Worm (Caenorhabditis elegans): Measurements from ENCODE around the gene famh-136.

DNA sequence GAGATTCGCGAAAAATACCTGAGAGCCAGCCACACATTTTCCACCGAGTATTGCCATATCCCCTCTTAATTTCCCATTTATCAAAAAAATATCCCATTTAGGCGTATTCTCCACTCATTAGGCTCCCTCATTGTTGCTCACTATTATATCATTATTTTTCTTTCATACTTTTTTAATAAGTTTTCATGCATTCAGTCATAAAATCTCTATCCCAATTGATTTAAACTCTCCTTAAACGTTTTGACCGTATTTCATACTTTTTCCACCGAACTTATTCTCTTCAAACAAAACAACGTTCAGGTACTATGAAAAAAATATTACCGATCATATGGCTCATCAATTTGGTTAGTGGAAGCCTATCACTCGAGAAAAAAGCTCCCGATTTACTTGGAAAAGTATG, 2.4 kb downstream of the famh-136 start, which contains the start of gene lnkn-1:
- TF ChIP-seq R02D3.7 (tag; optimal IDR thresholded peaks at IDR 0.05) (no peak), lin-13 (GFP tag; optimal IDR thresholded peaks at IDR 0.05) (no peak), nhr-11 (tag; optimal IDR thresholded peaks at IDR 0.05) (no peak), mxl-2 (GFP tag; conservative IDR thresholded peaks at IDR 0.05) (no peak), lsy-2 (tag; optimal IDR thresholded peaks at IDR 0.05) (no peak), arid-1 (GFP tag; conservative IDR thresholded peaks at IDR 0.05) (no peak), unc-62 (GFP tag; optimal IDR thresholded peaks at IDR 0.05 in 1 of 2) (no peak), unc-62 (tag; optimal IDR thresholded peaks at IDR 0.05) (no peak), ama-1 (optimal IDR thresholded peaks at IDR 0.05) (no peak), daf-8 (GFP tag; IDR thresholded peaks at IDR 0.05) (no peak), aly-2 (tag; optimal IDR thresholded peaks at IDR 0.05) (no peak), Y48G9A.11 (GFP tag; IDR thresholded peaks at IDR 0.05) (no peak), mep-1 (tag; optimal IDR thresholded peaks at IDR 0.05) (no peak), hlh-30 (tag; optimal IDR thresholded peaks at IDR 0.05; ENCODE audit: insufficient read depth) (no peak)

All from whole organism, L4 larva.